2 fruit fly cellular contexts compared by ENCODE assay signal in the genomic region with DNA sequence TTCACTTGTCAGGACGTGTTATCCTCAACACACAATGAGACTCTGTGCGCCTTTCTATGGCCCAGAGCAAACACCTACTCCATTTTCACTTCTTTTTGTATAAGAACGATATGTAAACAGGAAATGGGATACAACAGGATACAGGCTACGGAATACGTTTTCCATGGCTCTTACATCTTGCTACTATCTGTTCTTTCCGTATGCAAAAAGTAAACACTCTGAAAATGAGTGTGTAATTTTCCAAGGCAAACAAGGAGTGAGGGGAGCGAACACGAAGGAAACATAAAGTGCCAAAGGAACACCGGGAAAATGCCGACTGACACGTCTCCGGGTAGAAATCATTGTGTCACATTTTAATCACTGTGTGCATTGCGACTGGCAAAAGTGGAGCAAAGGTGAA.
TF ChIP-seq lines count a peak whose summit lies in the region.

No protein-coding gene starts in this region.

- no peak for TF ChIP-seq CTCF in whole organism, embryonic (GFP tag; optimal IDR thresholded peaks at IDR 0.05; lab: Kevin White, UChicago)

TF ChIP-seq in whole organism, embryonic, 481 proteins besides CTCF, POLR2A, EP300 and RAD21:
- TF ChIP-seq CG2199 (GFP tag; IDR thresholded peaks at IDR 0.05; lab: Robert Waterston, UW) (0 out of 3 replicates have a peak, but pooled peaks have one; percentile 78), zen (tag; optimal IDR thresholded peaks at IDR 0.05; lab: Kevin White, UChicago) (peak; percentile 35), insv (GFP tag; optimal IDR thresholded peaks at IDR 0.05; lab: Kevin White, UChicago) (peak in 1 of 2 experiments; percentile 1), twi (tag; optimal IDR thresholded peaks at IDR 0.05; lab: Kevin White, UChicago) (peak; percentile 87), CG8924 (tag; optimal IDR thresholded peaks at IDR 0.05; lab: Kevin White, UChicago) (peak; percentile 20), Med (GFP tag; lab: Kevin White, UChicago) (peak; percentile 39), ac (GFP tag; optimal IDR thresholded peaks at IDR 0.05; lab: Kevin White, UChicago) (peak; percentile 41), CG13296 (GFP tag; optimal IDR thresholded peaks at IDR 0.05; lab: Kevin White, UChicago) (no peak), CG9727 (GFP tag; optimal IDR thresholded peaks at IDR 0.05; lab: Kevin White, UChicago) (peak; percentile 45), CG10321 (GFP tag; IDR thresholded peaks at IDR 0.05; lab: Robert Waterston, UW) (no peak), tll (GFP tag; optimal IDR thresholded peaks at IDR 0.05; lab: Kevin White, UChicago) (peak in 1 of 2 experiments; percentile 94), klu (GFP tag; IDR thresholded peaks at IDR 0.05; lab: Robert Waterston, UW) (no peak), CG17829 (tag; optimal IDR thresholded peaks at IDR 0.05; lab: Kevin White, UChicago) (no peak), CG15479 (GFP tag; optimal IDR thresholded peaks at IDR 0.05; lab: Kevin White, UChicago) (peak; percentile 83), CG15696 (tag; optimal IDR thresholded peaks at IDR 0.05; lab: Kevin White, UChicago) (peak; percentile 61), fd102C (GFP tag; optimal IDR thresholded peaks at IDR 0.05; lab: Kevin White, UChicago) (peak; percentile 91), Kr (GFP tag; optimal IDR thresholded peaks at IDR 0.05; lab: Kevin White, UChicago) (peak; percentile 0), CG6813 (GFP tag; optimal IDR thresholded peaks at IDR 0.05; lab: Kevin White, UChicago) (peak; percentile 0)

TF ChIP-seq in whole organism, prepupa, 60 proteins besides CTCF, POLR2A, EP300 and RAD21:
- TF ChIP-seq fkh (GFP tag; optimal IDR thresholded peaks at IDR 0.05; lab: Kevin White, UChicago) (peak; percentile 66), Eip75B (GFP tag; optimal IDR thresholded peaks at IDR 0.05; lab: Kevin White, UChicago) (no peak)
